Fruit fly (Drosophila melanogaster): Measurements from ENCODE around the gene Mur29B.
A peak's percentile ranks its signal among the peaks of the same experiment; 100 is the strongest.

The Mur29B gene

DNA sequence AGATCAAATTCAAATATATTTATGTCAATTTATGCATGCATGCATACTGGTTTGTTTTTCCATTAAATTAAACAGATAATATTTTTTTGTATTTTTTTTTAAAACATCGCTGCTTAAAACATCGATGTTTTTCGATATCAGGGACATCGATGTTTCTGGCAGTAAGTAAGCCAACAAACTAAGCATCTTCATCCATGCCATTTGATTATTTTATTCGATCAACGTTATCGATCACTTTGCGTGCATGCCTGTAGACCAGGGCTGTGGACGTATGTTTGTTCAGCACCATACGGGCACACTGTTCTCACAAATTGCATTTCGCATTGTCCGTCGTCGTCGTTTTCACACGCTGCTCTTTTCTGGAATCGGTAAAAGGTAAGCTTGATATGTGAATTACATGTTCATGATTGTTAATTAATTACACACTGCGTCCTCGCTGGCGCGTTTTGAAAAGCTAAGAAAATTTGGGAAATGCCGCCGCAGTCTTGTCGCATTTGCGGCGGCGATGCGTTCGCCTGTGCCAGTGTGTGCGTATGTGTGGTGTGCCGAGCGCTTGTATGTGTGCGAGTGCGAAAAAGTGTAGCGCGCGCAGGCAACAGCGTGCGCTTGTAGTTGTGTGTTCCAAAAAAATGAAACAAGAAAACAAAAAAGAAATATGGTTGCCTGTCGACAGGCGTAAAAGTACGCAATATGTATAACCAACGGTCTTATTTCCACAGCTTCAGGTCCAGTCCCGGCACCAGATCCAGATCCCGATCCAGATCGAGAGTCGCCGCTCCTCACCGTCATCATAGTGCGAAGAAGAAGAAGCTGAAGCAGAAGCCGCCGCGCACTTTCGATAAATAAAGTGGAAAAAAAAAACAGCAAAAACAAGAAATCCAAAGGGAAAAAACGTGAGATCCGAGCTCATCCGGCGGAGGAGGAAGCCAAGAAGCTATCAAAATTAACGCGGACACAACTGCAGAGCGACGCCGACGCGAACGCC, 51.6 kb downstream of the Mur29B start, which contains the start of gene emb (continued):
- TF ChIP-seq CG2712 (tag; optimal IDR thresholded peaks at IDR 0.05) (peak; percentile 68), Rx (GFP tag; IDR thresholded peaks at IDR 0.05) (0 out of 2 replicates have a peak, but pooled peaks have one; percentile 25), Sox100B (GFP tag; optimal IDR thresholded peaks at IDR 0.05) (no peak), CG1024 (GFP tag; IDR thresholded peaks at IDR 0.05) (no peak), so (GFP tag; IDR thresholded peaks at IDR 0.05) (no peak), BtbVII (GFP tag; optimal IDR thresholded peaks at IDR 0.05) (no peak), Hr39 (optimal IDR thresholded peaks at IDR 0.05) (no peak), CG10979 (tag; optimal IDR thresholded peaks at IDR 0.05) (peak; percentile 11), CG1529 (GFP tag; optimal IDR thresholded peaks at IDR 0.05) (no peak), row (GFP tag; IDR thresholded peaks at IDR 0.05) (peak; percentile 76), CG17612 (GFP tag; IDR thresholded peaks at IDR 0.05) (no peak), sqz (GFP tag; optimal IDR thresholded peaks at IDR 0.05) (peak; percentile 67), Mad (GFP tag; optimal IDR thresholded peaks at IDR 0.05) (peak; percentile 65), schlank (tag; optimal IDR thresholded peaks at IDR 0.05) (no peak), Hey (tag; optimal IDR thresholded peaks at IDR 0.05) (no peak), Camta (GFP tag; optimal IDR thresholded peaks at IDR 0.05) (no peak), CG16779 (GFP tag; IDR thresholded peaks at IDR 0.05) (no peak), CG34224 (GFP tag; IDR thresholded peaks at IDR 0.05; ENCODE audit: partially characterized antibody) (peak; percentile 95), CG1792 (GFP tag; optimal IDR thresholded peaks at IDR 0.05) (peak; percentile 32), CG7786 (GFP tag; optimal IDR thresholded peaks at IDR 0.05) (peak; percentile 50), sna (GFP tag; IDR thresholded peaks at IDR 0.05; ENCODE audit: partially characterized antibody) (peak; percentile 93), Ada2b (GFP tag; IDR thresholded peaks at IDR 0.05) (no peak), D19B (GFP tag; optimal IDR thresholded peaks at IDR 0.05) (no peak), Pdp1 (GFP tag; optimal IDR thresholded peaks at IDR 0.05) (peak in 1 of 2 experiments; percentile 17), Dbx (GFP tag; IDR thresholded peaks at IDR 0.05) (0 out of 3 replicates have a peak, but pooled peaks have one; percentile 57), pho (GFP tag; optimal IDR thresholded peaks at IDR 0.05) (peak; percentile 65), Dip3 (GFP tag; optimal IDR thresholded peaks at IDR 0.05) (no peak), slp2 (GFP tag; optimal IDR thresholded peaks at IDR 0.05) (peak; percentile 27), gfzf (GFP tag; optimal IDR thresholded peaks at IDR 0.05) (peak; percentile 69), ken (GFP tag; IDR thresholded peaks at IDR 0.05) (no peak), lbe (GFP tag; optimal IDR thresholded peaks at IDR 0.05) (peak; percentile 7), ranshi (GFP tag; IDR thresholded peaks at IDR 0.05) (0 out of 2 replicates have a peak, but pooled peaks have one; percentile 17), Meics (GFP tag; optimal IDR thresholded peaks at IDR 0.05) (peak; percentile 45), fd102C (GFP tag; optimal IDR thresholded peaks at IDR 0.05) (no peak), CG1233 (GFP tag; optimal IDR thresholded peaks at IDR 0.05) (peak; percentile 40), CG4820 (GFP tag; optimal IDR thresholded peaks at IDR 0.05) (peak; percentile 48), CG7357 (GFP tag; IDR thresholded peaks at IDR 0.05) (no peak), eve (GFP tag; optimal IDR thresholded peaks at IDR 0.05) (no peak), CG12155 (GFP tag; optimal IDR thresholded peaks at IDR 0.05) (peak; percentile 28), br (optimal IDR thresholded peaks at IDR 0.05) (no peak), HHEX (GFP tag; optimal IDR thresholded peaks at IDR 0.05) (no peak), nerfin-2 (GFP tag; IDR thresholded peaks at IDR 0.05; ENCODE audit: partially characterized antibody) (peak; percentile 100), CG16813 (GFP tag; IDR thresholded peaks at IDR 0.05; ENCODE audit: partially characterized antibody) (peak; percentile 97), NFAT (GFP tag; IDR thresholded peaks at IDR 0.05) (peak; percentile 58), rib (GFP tag; IDR thresholded peaks at IDR 0.05) (peak; percentile 75), CG8944 (GFP tag; optimal IDR thresholded peaks at IDR 0.05) (no peak), CG11696 (GFP tag; IDR thresholded peaks at IDR 0.05) (no peak), CG1602 (GFP tag; optimal IDR thresholded peaks at IDR 0.05) (peak; percentile 33), gsb-n (tag; optimal IDR thresholded peaks at IDR 0.05) (no peak), ATbp (GFP tag; optimal IDR thresholded peaks at IDR 0.05) (no peak)
